Worm (Caenorhabditis elegans) whole organism, L2 larva: Measurements from ENCODE around the gene srg-24.
"Not testable (repeated sequence)": the region's sequence is repeated elsewhere in the genome, so short reads cannot be mapped to it uniquely, and the experiment has no call there.

Experiments
- dmd-4 ChIP-seq: sonication (generic microtip); optimal IDR thresholded peaks from 2 replicates; lab custom pipeline; 2017; ENCODE audit warnings: missing biosample characterization, missing genetic modification characterization
- lin-11 ChIP-seq: fragments of 150-350 bp; sonication (generic microtip); optimal IDR thresholded peaks from 2 replicates; lab custom pipeline; 2014; ENCODE audit warnings: missing biosample characterization, missing genetic modification characterization, inconsistent platforms, mixed read lengths
- snpc-4 ChIP-seq: fragments of 150-350 bp; optimal IDR thresholded peaks from 2 replicates; lab custom pipeline; 2014; ENCODE audit warnings: missing biosample characterization, missing genetic modification characterization
- unc-39 ChIP-seq: fragments of 150-350 bp; optimal IDR thresholded peaks from 2 replicates; lab custom pipeline; 2014; ENCODE audit warnings: missing biosample characterization, missing genetic modification characterization
- unc-62 ChIP-seq: fragments of 150-350 bp; optimal IDR thresholded peaks from 2 replicates; lab custom pipeline; 2014; ENCODE audit warnings: missing biosample characterization, missing genetic modification reagents, missing genetic modification characterization

- TF ChIP-seq unc-39 (tag; lab: Kevin White, UChicago); unc-62 (GFP tag; lab: Kevin White, UChicago); dmd-4 (tag; lab: Kevin White, UChicago); lin-11; snpc-4 (tag; lab: Kevin White, UChicago): not testable (repeated sequence)
Observed at ce11 chrII:3126741-3127140, 26.3 kb upstream of the srg-24 start, which contains the start of gene ins-31.
